Worm (Caenorhabditis elegans) whole organism, early embryonic: ENCODE results near the gene nmad-1.

Source experiments
- B0310.2 ChIP-seq: sonication (generic microtip); optimal IDR thresholded peaks from 2 replicates; lab custom pipeline; 2016; ENCODE audit warnings: mild to moderate bottlenecking, missing genetic modification characterization, missing compliant biosample characterization
- F13C5.2 ChIP-seq: sonication (generic microtip); optimal IDR thresholded peaks from 2 replicates; lab custom pipeline; 2017; ENCODE audit warnings: mild to moderate bottlenecking, missing genetic modification characterization, inconsistent platforms, missing compliant biosample characterization
- aly-1 ChIP-seq: sonication (generic microtip); optimal IDR thresholded peaks from 2 replicates; lab custom pipeline; 2016; ENCODE audit warnings: missing genetic modification characterization, missing compliant biosample characterization
- ama-1 ChIP-seq: fragments of 150-350 bp; optimal IDR thresholded peaks from 2 replicates; lab custom pipeline; 2014
- ceh-13 ChIP-seq: fragments of 200-800 bp; sonication (Bioruptor generic); optimal IDR thresholded peaks from 2 replicates; lab custom pipeline; 2018; ENCODE audit warnings: mild to moderate bottlenecking, missing genetic modification characterization, missing compliant biosample characterization
- ceh-36 ChIP-seq: sonication (generic microtip); optimal IDR thresholded peaks from 2 replicates; lab custom pipeline; 2016; ENCODE audit warnings: missing genetic modification characterization, inconsistent platforms, missing compliant biosample characterization
- ets-7 ChIP-seq: sonication (generic microtip); optimal IDR thresholded peaks from 2 replicates; lab custom pipeline; 2016; ENCODE audit warnings: missing genotype, missing genetic modification characterization, missing compliant biosample characterization
- flt-1 ChIP-seq: fragments of 200-800 bp; sonication (Bioruptor generic); IDR thresholded peaks from 2 replicates; pipeline ENCODE4 v1.3.6; 2022; ENCODE audit warnings: missing genetic modification characterization, missing compliant biosample characterization
- hmbx-1 ChIP-seq: sonication (generic microtip); optimal IDR thresholded peaks from 2 replicates; lab custom pipeline; 2016; ENCODE audit warnings: mild to moderate bottlenecking, missing genetic modification characterization, missing compliant biosample characterization
- hmg-4 ChIP-seq: fragments of 200-800 bp; sonication (Bioruptor generic); optimal IDR thresholded peaks from 2 replicates; lab custom pipeline; 2018; ENCODE audit warnings: mild to moderate bottlenecking, missing genetic modification characterization, missing compliant biosample characterization
- hnd-1 ChIP-seq: sonication (generic microtip); optimal IDR thresholded peaks from 2 replicates; lab custom pipeline; 2016; ENCODE audit warnings: missing genetic modification characterization, missing compliant biosample characterization
- pes-1 ChIP-seq: fragments of 200-800 bp; sonication (Bioruptor generic); IDR thresholded peaks from 2 replicates; pipeline ENCODE4 v1.3.6; 2022; ENCODE audit warnings: missing genetic modification reagents, missing genetic modification characterization, missing compliant biosample characterization
- scrt-1 ChIP-seq: fragments of 200-800 bp; sonication (Bioruptor generic); IDR thresholded peaks from 2 replicates; pipeline ENCODE4 v1.3.6; 2022; ENCODE audit warnings: missing genetic modification characterization, missing compliant biosample characterization
- sea-1 ChIP-seq: fragments of 200-800 bp; sonication (Bioruptor generic); conservative IDR thresholded peaks from 2 replicates; pipeline ENCODE4 v1.3.6; 2022; ENCODE audit warnings: missing genetic modification characterization, missing compliant biosample characterization
- tbx-11 ChIP-seq: fragments of 200-800 bp; sonication (Bioruptor generic); IDR thresholded peaks from 2 replicates; pipeline ENCODE4 v1.3.6; 2022; ENCODE audit warnings: missing genetic modification characterization, missing compliant biosample characterization
- tbx-37 ChIP-seq: fragments of 200-800 bp; sonication (Bioruptor generic); conservative IDR thresholded peaks from 2 replicates; pipeline ENCODE4 v1.3.6; 2022; ENCODE audit warnings: missing genetic modification reagents, missing genetic modification characterization, missing compliant biosample characterization
- tra-4 ChIP-seq: sonication (generic microtip); optimal IDR thresholded peaks from 2 replicates; lab custom pipeline; 2017; ENCODE audit warnings: missing genetic modification characterization, missing compliant biosample characterization

nmad-1 gene

ce11 chrIII:5546730-5547129 lies 8.0 kb downstream of the nmad-1 start, which contains the start of gene F09F7.5:
F09F7.5 (plus strand) TSS chrIII:5546987.
- no peak for TF ChIP-seq ceh-36 (tag; lab: Kevin White, UChicago)
- no peak for TF ChIP-seq pes-1 (GFP tag; lab: Robert Waterston, UW)
- no peak for TF ChIP-seq ceh-13 (GFP tag; lab: Kevin White, UChicago)
- TF ChIP-seq tra-4 (tag; lab: Kevin White, UChicago) = no peak
- TF ChIP-seq ama-1 (lab: Kevin White, UChicago) = no peak
- no peak for TF ChIP-seq ets-7 (tag; lab: Kevin White, UChicago)
- TF ChIP-seq hmbx-1 (tag; lab: Kevin White, UChicago) = no peak
- no peak for TF ChIP-seq F13C5.2 (tag; lab: Kevin White, UChicago)
- no peak for TF ChIP-seq B0310.2 (tag; lab: Kevin White, UChicago)
- TF ChIP-seq scrt-1 = no peak

- no peak for TF ChIP-seq scrt-1
- no peak for TF ChIP-seq F13C5.2 (tag; lab: Kevin White, UChicago)
- no peak for TF ChIP-seq hmbx-1 (tag; lab: Kevin White, UChicago)
- TF ChIP-seq aly-1 (tag; lab: Kevin White, UChicago) = no peak
- no peak for TF ChIP-seq sea-1 (GFP tag; lab: Robert Waterston, UW)
- TF ChIP-seq hnd-1 = no peak
- TF ChIP-seq pes-1 (GFP tag; lab: Robert Waterston, UW) = no peak
- TF ChIP-seq ama-1 (lab: Kevin White, UChicago) = no peak
- no peak for TF ChIP-seq tbx-37
- no peak for TF ChIP-seq B0310.2 (tag; lab: Kevin White, UChicago)
- no peak for TF ChIP-seq hmg-4
- TF ChIP-seq ceh-13 (GFP tag; lab: Kevin White, UChicago) = no peak
- no peak for TF ChIP-seq ceh-36 (tag; lab: Kevin White, UChicago)
Measured at ce11 chrIII:5546309-5546708, 8.4 kb downstream of the nmad-1 start.

- no peak for TF ChIP-seq flt-1 (GFP tag; lab: Robert Waterston, UW)
- TF ChIP-seq ceh-36 (tag; lab: Kevin White, UChicago) = no peak
- TF ChIP-seq ets-7 (tag; lab: Kevin White, UChicago) = no peak
- no peak for TF ChIP-seq hmg-4
- no peak for TF ChIP-seq ama-1 (lab: Kevin White, UChicago)
- no peak for TF ChIP-seq aly-1 (tag; lab: Kevin White, UChicago)
- no peak for TF ChIP-seq tra-4 (tag; lab: Kevin White, UChicago)
- TF ChIP-seq tbx-11 (GFP tag; lab: Robert Waterston, UW) = no peak
Measured at ce11 chrIII:5543727-5544345, 10.9 kb downstream of the nmad-1 start, which contains the start of gene D1044.1. D1044.1 (plus strand) TSS chrIII:5544295.

ce11 chrIII:5543050-5543449 lies 11.7 kb downstream of the nmad-1 start, which contains the start of gene D1044.6:
D1044.6 (minus strand) TSS chrIII:5543177.
- no peak for TF ChIP-seq ceh-13 (GFP tag; lab: Kevin White, UChicago)

ce11 chrIII:5541777-5542176 lies 13.0 kb downstream of the nmad-1 start:
- TF ChIP-seq hmg-4 = no peak
- no peak for TF ChIP-seq flt-1 (GFP tag; lab: Robert Waterston, UW)
- TF ChIP-seq B0310.2 (tag; lab: Kevin White, UChicago) = no peak
- no peak for TF ChIP-seq tbx-11 (GFP tag; lab: Robert Waterston, UW)
- TF ChIP-seq tra-4 (tag; lab: Kevin White, UChicago) = no peak
- TF ChIP-seq aly-1 (tag; lab: Kevin White, UChicago) = no peak
- no peak for TF ChIP-seq pes-1 (GFP tag; lab: Robert Waterston, UW)
- no peak for TF ChIP-seq scrt-1
- TF ChIP-seq F13C5.2 (tag; lab: Kevin White, UChicago) = no peak
- no peak for TF ChIP-seq ceh-36 (tag; lab: Kevin White, UChicago)
- TF ChIP-seq ceh-13 (GFP tag; lab: Kevin White, UChicago) = no peak
- no peak for TF ChIP-seq hmbx-1 (tag; lab: Kevin White, UChicago)

- TF ChIP-seq scrt-1 (no peak), hmg-4 (no peak), ceh-36 (tag; lab: Kevin White, UChicago) (no peak), ets-7 (tag; lab: Kevin White, UChicago) (no peak), flt-1 (GFP tag; lab: Robert Waterston, UW) (no peak), sea-1 (GFP tag; lab: Robert Waterston, UW) (no peak), ceh-13 (GFP tag; lab: Kevin White, UChicago) (no peak), tbx-11 (GFP tag; lab: Robert Waterston, UW) (no peak), F13C5.2 (tag; lab: Kevin White, UChicago) (no peak), tra-4 (tag; lab: Kevin White, UChicago) (no peak), B0310.2 (tag; lab: Kevin White, UChicago) (no peak)
Measured at ce11 chrIII:5525973-5526372, 28.8 kb downstream of the nmad-1 start, which contains the start of gene dex-1. dex-1 (plus strand) TSS chrIII:5526104.

ce11 chrIII:5521930-5522329 lies 32.8 kb downstream of the nmad-1 start, which contains the start of gene D1044.4:
D1044.4 (minus strand) TSS chrIII:5522030.
- TF ChIP-seq tra-4 (tag; lab: Kevin White, UChicago) = no peak
- TF ChIP-seq tbx-37 = no peak
- TF ChIP-seq ceh-13 (GFP tag; lab: Kevin White, UChicago) = no peak
- no peak for TF ChIP-seq flt-1 (GFP tag; lab: Robert Waterston, UW)
- TF ChIP-seq ama-1 (lab: Kevin White, UChicago) = no peak
- TF ChIP-seq hnd-1 = no peak
- no peak for TF ChIP-seq F13C5.2 (tag; lab: Kevin White, UChicago)
- no peak for TF ChIP-seq ceh-36 (tag; lab: Kevin White, UChicago)
- no peak for TF ChIP-seq hmg-4
- no peak for TF ChIP-seq hmbx-1 (tag; lab: Kevin White, UChicago)
- no peak for TF ChIP-seq tbx-11 (GFP tag; lab: Robert Waterston, UW)
- TF ChIP-seq aly-1 (tag; lab: Kevin White, UChicago) = no peak
- TF ChIP-seq sea-1 (GFP tag; lab: Robert Waterston, UW) = no peak
- no peak for TF ChIP-seq scrt-1
- no peak for TF ChIP-seq ets-7 (tag; lab: Kevin White, UChicago)
- no peak for TF ChIP-seq pes-1 (GFP tag; lab: Robert Waterston, UW)
- no peak for TF ChIP-seq B0310.2 (tag; lab: Kevin White, UChicago)
